Fruit fly (Drosophila melanogaster) whole organism, embryonic: ENCODE measurements around the gene CG12012.
A peak's percentile ranks its signal among the peaks of the same experiment; 100 is the strongest.

Source experiments
- ATbp ChIP-seq: fragments of 200-800 bp; sonication (Bioruptor generic); optimal IDR thresholded peaks from 2 replicates; lab custom pipeline; 2017; ENCODE audit warnings: missing biosample characterization, mild to moderate bottlenecking, missing genetic modification characterization, missing genetic modification reagents
- CG10267 ChIP-seq: fragments of 200-800 bp; sonication (Bioruptor generic); optimal IDR thresholded peaks from 2 replicates; lab custom pipeline; 2018; ENCODE audit warnings: missing biosample characterization, mild to moderate bottlenecking, missing genetic modification characterization, moderate library complexity
- CG10959 ChIP-seq: fragments of 200-800 bp; sonication (Bioruptor generic); IDR thresholded peaks from 2 replicates; pipeline ENCODE4 v1.3.6; 2022; ENCODE audit warnings: missing biosample characterization, missing genetic modification characterization
- CG11093 ChIP-seq: fragments of 200-800 bp; sonication (Bioruptor generic); IDR thresholded peaks from 3 replicates; pipeline ENCODE4 v1.3.6; 2022; ENCODE audit warnings: missing biosample characterization, missing genetic modification characterization
- CG11456 ChIP-seq: fragments of 200-800 bp; sonication (Bioruptor generic); IDR thresholded peaks from 3 replicates; pipeline ENCODE4 v1.3.6; 2022; ENCODE audit warnings: missing biosample characterization, missing genetic modification characterization
- CG11560 ChIP-seq: fragments of 200-800 bp; sonication (Bioruptor generic); IDR thresholded peaks from 3 replicates; pipeline ENCODE4 v1.3.6; 2022; ENCODE audit warnings: missing biosample characterization, missing genetic modification characterization
- CG11695 ChIP-seq: fragments of 200-800 bp; sonication (Bioruptor generic); IDR thresholded peaks from 3 replicates; pipeline ENCODE4 v1.3.6; 2022; ENCODE audit warnings: missing biosample characterization, missing genetic modification characterization
- CG12071 ChIP-seq: fragments of 200-800 bp; sonication (Bioruptor generic); optimal IDR thresholded peaks from 3 replicates; lab custom pipeline; 2018; ENCODE audit warnings: missing biosample characterization, mild to moderate bottlenecking, missing genetic modification characterization
- CG12236 ChIP-seq: fragments of 200-800 bp; sonication (Bioruptor generic); optimal IDR thresholded peaks from 2 replicates; lab custom pipeline; 2016; ENCODE audit warnings: missing biosample characterization, missing genetic modification characterization
- CG12299 ChIP-seq: fragments of 200-800 bp; sonication (Bioruptor generic); optimal IDR thresholded peaks from 2 replicates; lab custom pipeline; 2018; ENCODE audit warnings: missing biosample characterization, mild to moderate bottlenecking, missing genetic modification characterization
- CG1529 ChIP-seq: fragments of 200-800 bp; sonication (Bioruptor generic); optimal IDR thresholded peaks from 3 replicates; lab custom pipeline; 2018; ENCODE audit warnings: missing biosample characterization, missing genetic modification characterization
- CG17612 ChIP-seq: fragments of 200-800 bp; sonication (Bioruptor generic); IDR thresholded peaks from 2 replicates; pipeline ENCODE4 v1.3.6; 2022; ENCODE audit warnings: missing biosample characterization, missing genetic modification characterization
- CG18476 ChIP-seq: fragments of 200-800 bp; sonication (Bioruptor generic); optimal IDR thresholded peaks from 2 replicates; lab custom pipeline; 2016; ENCODE audit warnings: missing biosample characterization, mild to moderate bottlenecking, missing genetic modification characterization
- CG30431 ChIP-seq: fragments of 200-800 bp; sonication (Bioruptor generic); optimal IDR thresholded peaks from 2 replicates; lab custom pipeline; 2017; ENCODE audit warnings: missing biosample characterization, missing genetic modification characterization
- CG31388 ChIP-seq: fragments of 200-800 bp; sonication (Bioruptor generic); optimal IDR thresholded peaks from 2 replicates; lab custom pipeline; 2016; ENCODE audit warnings: missing biosample characterization, missing genetic modification characterization
- CG4328 ChIP-seq: fragments of 200-800 bp; sonication (Bioruptor generic); optimal IDR thresholded peaks from 3 replicates; lab custom pipeline; 2017; ENCODE audit warnings: missing biosample characterization, missing genetic modification reagents, missing genetic modification characterization
- CG5180 ChIP-seq: fragments of 200-800 bp; sonication (Bioruptor generic); optimal IDR thresholded peaks from 3 replicates; lab custom pipeline; 2017; ENCODE audit warnings: missing biosample characterization, missing genetic modification characterization, mild to moderate bottlenecking, moderate library complexity, missing genetic modification reagents
- D19B ChIP-seq: fragments of 200-800 bp; sonication (Bioruptor generic); optimal IDR thresholded peaks from 2 replicates; lab custom pipeline; 2017; ENCODE audit warnings: missing biosample characterization, mild to moderate bottlenecking, missing genetic modification characterization
- Dp ChIP-seq: fragments of 200-800 bp; sonication (Bioruptor generic); optimal IDR thresholded peaks from 2 replicates; lab custom pipeline; 2018; ENCODE audit warnings: missing biosample characterization, mild to moderate bottlenecking, missing genetic modification characterization, moderate library complexity
- H15 ChIP-seq: fragments of 200-800 bp; sonication (Bioruptor generic); IDR thresholded peaks from 3 replicates; pipeline ENCODE4 v1.3.6; 2022; ENCODE audit warnings: missing biosample characterization, missing genetic modification characterization
- HLH3B ChIP-seq: fragments of 200-800 bp; sonication (Bioruptor generic); IDR thresholded peaks from 2 replicates; pipeline ENCODE4 v1.3.6; 2022; ENCODE audit warnings: missing biosample characterization, missing genetic modification characterization
- Hand ChIP-seq: fragments of 200-800 bp; sonication (Bioruptor generic); optimal IDR thresholded peaks from 2 replicates; lab custom pipeline; 2017; ENCODE audit warnings: mild to moderate bottlenecking, missing biosample characterization, missing genetic modification reagents, missing genetic modification characterization
- Hmx ChIP-seq: fragments of 200-800 bp; sonication (Bioruptor generic); optimal IDR thresholded peaks from 2 replicates; lab custom pipeline; 2016; ENCODE audit warnings: missing biosample characterization, missing genetic modification characterization
- Hr39 ChIP-seq: fragments of >200 bp; optimal IDR thresholded peaks from 2 replicates; lab custom pipeline; 2017
- Hr78 ChIP-seq, 2 experiments: fragments of 200-800 bp in 1 of 2; fragments of >200 bp in 1 of 2; sonication (Bioruptor generic) in 1 of 2; optimal IDR thresholded peaks; 2 replicates each; lab custom pipeline; 2017 to 2019; ENCODE audit warnings: missing biosample characterization in 2 of 2, missing genetic modification characterization in 2 of 2, mild to moderate bottlenecking in 1 of 2, moderate library complexity in 1 of 2
- Lhr ChIP-seq: fragments of 200-800 bp; sonication (Bioruptor generic); optimal IDR thresholded peaks from 3 replicates; lab custom pipeline; 2017; ENCODE audit warnings: mild to moderate bottlenecking, missing biosample characterization, missing genetic modification reagents, missing genetic modification characterization
- Lim3 ChIP-seq: fragments of 200-800 bp; sonication (Bioruptor generic); IDR thresholded peaks from 2 replicates; pipeline ENCODE4 v1.3.6; 2022; ENCODE audit warnings: missing biosample characterization, missing genetic modification characterization
- Lpt ChIP-seq: fragments of >200 bp; optimal IDR thresholded peaks from 2 replicates; lab custom pipeline; 2018; ENCODE audit warnings: missing biosample characterization, missing genetic modification characterization
- NFAT ChIP-seq: fragments of 200-800 bp; sonication (Bioruptor generic); IDR thresholded peaks from 2 replicates; pipeline ENCODE4 v1.3.6; 2022; ENCODE audit warnings: missing biosample characterization, missing genetic modification characterization
- Scr ChIP-seq: fragments of 200-800 bp; sonication (Bioruptor generic); IDR thresholded peaks from 2 replicates; pipeline ENCODE4 v1.3.6; 2022; ENCODE audit warnings: missing biosample characterization, missing genetic modification characterization; ENCODE audit not compliant: partially characterized antibody
- YL-1 ChIP-seq: fragments of 200-800 bp; sonication (Bioruptor generic); optimal IDR thresholded peaks from 3 replicates; lab custom pipeline; 2017; ENCODE audit warnings: missing biosample characterization, mild to moderate bottlenecking, missing genetic modification characterization
- ab ChIP-seq: fragments of 200-800 bp; sonication (Bioruptor generic); optimal IDR thresholded peaks from 2 replicates; lab custom pipeline; 2016; ENCODE audit warnings: missing biosample characterization, missing genetic modification characterization
- cad ChIP-seq: fragments of >200 bp; optimal IDR thresholded peaks from 2 replicates; lab custom pipeline; 2017; ENCODE audit warnings: missing biosample characterization, missing genetic modification characterization
- caup ChIP-seq: fragments of 200-800 bp; sonication (Bioruptor generic); optimal IDR thresholded peaks from 3 replicates; lab custom pipeline; 2017; ENCODE audit warnings: missing biosample characterization, mild to moderate bottlenecking, missing genetic modification characterization, moderate library complexity; ENCODE audit not compliant: severe bottlenecking
- en ChIP-seq: fragments of 200-800 bp; sonication (Bioruptor generic); optimal IDR thresholded peaks from 2 replicates; lab custom pipeline; 2016; ENCODE audit warnings: missing biosample characterization, missing genetic modification characterization
- lab ChIP-seq: fragments of 200-800 bp; sonication (Bioruptor generic); optimal IDR thresholded peaks from 3 replicates; lab custom pipeline; 2017; ENCODE audit warnings: missing biosample characterization, missing genetic modification characterization, mild to moderate bottlenecking, moderate library complexity, missing genetic modification reagents
- nmo ChIP-seq: fragments of 200-800 bp; sonication (Bioruptor generic); optimal IDR thresholded peaks from 2 replicates; lab custom pipeline; 2018; ENCODE audit warnings: missing biosample characterization, mild to moderate bottlenecking, missing genetic modification characterization, moderate library complexity
- pb ChIP-seq: fragments of 200-800 bp; sonication (Bioruptor generic); optimal IDR thresholded peaks from 3 replicates; lab custom pipeline; 2016; ENCODE audit warnings: missing biosample characterization, missing genetic modification characterization
- phol ChIP-seq: fragments of 200-800 bp; sonication (Bioruptor generic); optimal IDR thresholded peaks from 3 replicates; lab custom pipeline; 2018; ENCODE audit warnings: missing biosample characterization, mild to moderate bottlenecking, missing genetic modification characterization, moderate library complexity
- slou ChIP-seq: fragments of 200-800 bp; sonication (Bioruptor generic); optimal IDR thresholded peaks from 3 replicates; lab custom pipeline; 2016; ENCODE audit warnings: missing biosample characterization, missing genetic modification characterization
- sob ChIP-seq: fragments of 200-800 bp; sonication (Bioruptor generic); IDR thresholded peaks from 2 replicates; pipeline ENCODE4 v1.3.6; 2022; ENCODE audit warnings: missing biosample characterization, missing genetic modification characterization
- tll ChIP-seq, 2 experiments: fragments of 200-800 bp in 1 of 2; fragments of >200 bp in 1 of 2; sonication (Bioruptor generic) in 1 of 2; optimal IDR thresholded peaks; 2 replicates each; lab custom pipeline; 2017 to 2019; ENCODE audit warnings: missing biosample characterization in 2 of 2, missing genetic modification characterization in 2 of 2, mild to moderate bottlenecking in 1 of 2, moderate library complexity in 1 of 2
- trem ChIP-seq: fragments of 200-800 bp; optimal IDR thresholded peaks from 3 replicates; lab custom pipeline; 2019; ENCODE audit warnings: missing biosample characterization, mild to moderate bottlenecking, missing genetic modification characterization, moderate library complexity
- tx ChIP-seq: fragments of 200-800 bp; sonication (Bioruptor generic); optimal IDR thresholded peaks from 2 replicates; lab custom pipeline; 2016; ENCODE audit warnings: missing biosample characterization, missing genetic modification characterization
- unpg ChIP-seq: fragments of 200-800 bp; sonication (Bioruptor generic); optimal IDR thresholded peaks from 3 replicates; lab custom pipeline; 2018; ENCODE audit warnings: missing biosample characterization, mild to moderate bottlenecking, missing genetic modification characterization, moderate library complexity
- wek ChIP-seq: fragments of 200-800 bp; sonication (Bioruptor generic); optimal IDR thresholded peaks from 3 replicates; lab custom pipeline; 2018; ENCODE audit warnings: missing biosample characterization, mild to moderate bottlenecking, missing genetic modification characterization, moderate library complexity
- zen2 ChIP-seq: fragments of 200-800 bp; sonication (Bioruptor generic); IDR thresholded peaks from 3 replicates; pipeline ENCODE4 v1.3.6; 2022; ENCODE audit warnings: missing biosample characterization, missing genetic modification characterization; ENCODE audit not compliant: partially characterized antibody
- zfh1 ChIP-seq: fragments of 200-800 bp; sonication (Bioruptor generic); IDR thresholded peaks from 3 replicates; pipeline ENCODE4 v1.3.6; 2022; ENCODE audit warnings: missing biosample characterization, missing genetic modification characterization

CG12012 gene

dm6 chr3L:3418207-3419086, 41.9 kb downstream of the CG12012 start (continued):
- peak; percentile 51 for TF ChIP-seq nmo (GFP tag; lab: Kevin White, UChicago)
- peak; percentile 82 for TF ChIP-seq sob
- TF ChIP-seq CG10959: no peak; the same call in 1 of the 2 replicates
- peak; percentile 84 for TF ChIP-seq CG11456
- TF ChIP-seq Hmx (GFP tag; lab: Kevin White, UChicago): no peak
- no peak for TF ChIP-seq CG31388
- TF ChIP-seq D19B (GFP tag; lab: Kevin White, UChicago): peak; percentile 65
- TF ChIP-seq zfh1: peak; percentile 57
- peak; percentile 86 for TF ChIP-seq caup
- TF ChIP-seq Hr39 (lab: Kevin White, UChicago): no peak
- TF ChIP-seq Lhr (GFP tag; lab: Kevin White, UChicago): peak; percentile 24
- TF ChIP-seq Scr: no peak
- TF ChIP-seq Hand (GFP tag; lab: Kevin White, UChicago): no peak
- TF ChIP-seq CG1529: peak; percentile 38
- TF ChIP-seq phol: peak; percentile 63
- peak; percentile 81 for TF ChIP-seq CG12071 (GFP tag; lab: Kevin White, UChicago)
- peak; percentile 55 for TF ChIP-seq tx
- peak; percentile 23 for TF ChIP-seq YL-1 (GFP tag; lab: Kevin White, UChicago)
- TF ChIP-seq CG12299 (tag; lab: Kevin White, UChicago): no peak
- peak; percentile 33 for TF ChIP-seq CG10267 (tag; lab: Kevin White, UChicago)
- TF ChIP-seq cad (GFP tag; lab: Kevin White, UChicago): no peak
- TF ChIP-seq ab: no peak
- no peak for TF ChIP-seq Lpt (GFP tag; lab: Kevin White, UChicago)
- TF ChIP-seq Lim3 (GFP tag; lab: Robert Waterston, UW): peak; percentile 26; the same call in 1 of the 2 replicates
- peak; percentile 50; the same call in 1 of the 2 replicates for TF ChIP-seq CG17612 (GFP tag; lab: Robert Waterston, UW)
- peak; percentile 87 for TF ChIP-seq HLH3B (GFP tag; lab: Robert Waterston, UW)
- peak; percentile 61; the same call in 1 of the 3 replicates for TF ChIP-seq CG11093 (GFP tag; lab: Robert Waterston, UW)
- peak; percentile 45 for TF ChIP-seq pb (GFP tag; lab: Kevin White, UChicago)
- TF ChIP-seq lab (GFP tag; lab: Kevin White, UChicago): peak; percentile 87
- peak in 1 of 2 experiments; percentile 44 for TF ChIP-seq Hr78 (GFP tag; optimal IDR thresholded peaks at IDR 0.05; lab: Kevin White, UChicago)
- peak; percentile 36 for TF ChIP-seq CG30431
- peak; percentile 72 for TF ChIP-seq CG5180
- TF ChIP-seq slou (GFP tag; lab: Kevin White, UChicago): peak; percentile 36
- TF ChIP-seq NFAT (GFP tag; lab: Robert Waterston, UW): peak; percentile 80
- TF ChIP-seq unpg (GFP tag; lab: Kevin White, UChicago): peak; percentile 59
- peak; percentile 86 for TF ChIP-seq ATbp (GFP tag; lab: Kevin White, UChicago)
- TF ChIP-seq CG11560 (tag; lab: Robert Waterston, UW): peak; percentile 52; the same call in 1 of the 3 replicates
- TF ChIP-seq CG4328 (GFP tag; lab: Kevin White, UChicago): peak; percentile 91
- peak; percentile 70 for TF ChIP-seq H15 (GFP tag; lab: Robert Waterston, UW)
- 0 out of 3 replicates have a peak, but pooled peaks have one; percentile 12 for TF ChIP-seq zen2 (GFP tag; lab: Robert Waterston, UW)
- TF ChIP-seq trem (tag; lab: Kevin White, UChicago): no peak
- peak; percentile 80 for TF ChIP-seq CG11695 (GFP tag; lab: Robert Waterston, UW)
- no peak for TF ChIP-seq tll (GFP tag; optimal IDR thresholded peaks at IDR 0.05; lab: Kevin White, UChicago)
- no peak for TF ChIP-seq CG12236 (GFP tag; lab: Kevin White, UChicago)
- peak; percentile 77 for TF ChIP-seq CG18476 (GFP tag; lab: Kevin White, UChicago)
- peak; percentile 35 for TF ChIP-seq wek (GFP tag; lab: Kevin White, UChicago)
- TF ChIP-seq Dp (GFP tag; lab: Kevin White, UChicago): no peak
- TF ChIP-seq en (GFP tag; lab: Kevin White, UChicago): no peak
